Worm (Caenorhabditis elegans) whole organism, L4/young adult: ENCODE measurements around the gene gln-1.

Experiments
- W03F9.2 ChIP-seq: fragments of 150-350 bp; optimal IDR thresholded peaks from 2 replicates; lab custom pipeline; 2014; ENCODE audit warnings: missing biosample characterization, missing genetic modification characterization
- dao-5 ChIP-seq: sonication (generic microtip); optimal IDR thresholded peaks from 2 replicates; lab custom pipeline; 2016; ENCODE audit warnings: missing genotype, missing genetic modification characterization, moderate library complexity, missing compliant biosample characterization
- him-1 ChIP-seq: sonication (generic microtip); optimal IDR thresholded peaks from 2 replicates; lab custom pipeline; 2016; ENCODE audit warnings: missing genotype, missing genetic modification reagents, missing genetic modification characterization, missing compliant biosample characterization

ce11 chrX:6088718-6089117 lies 30.7 kb downstream of the gln-1 start:
- TF ChIP-seq him-1 (no peak), dao-5 (no peak), W03F9.2 (tag; lab: Kevin White, UChicago) (no peak)
